Fruit fly (Drosophila melanogaster) Kc167 (cell line): ENCODE results near the gene Jon74E.

ENCODE experiments used
- Sin3A ChIP-seq: fragments of >200 bp; optimal IDR thresholded peaks from 2 replicates; lab custom pipeline; 2018; ENCODE audit warnings: missing external identifiers
- h ChIP-seq: fragments of >200 bp; optimal IDR thresholded peaks from 3 replicates; lab custom pipeline; 2018; ENCODE audit warnings: missing external identifiers
- psq ChIP-seq: fragments of >200 bp; optimal IDR thresholded peaks from 2 replicates; lab custom pipeline; 2017; ENCODE audit warnings: missing external identifiers
- ttk ChIP-seq: sonication (Bioruptor generic); optimal IDR thresholded peaks from 2 replicates; lab custom pipeline; 2017; ENCODE audit warnings: missing external identifiers

dm6 chr3L:17569737-17570546 lies 21.0 kb upstream of the Jon74E start:
- TF ChIP-seq psq (lab: Kevin White, UChicago), result no peak
- no peak for TF ChIP-seq ttk (lab: Kevin White, UChicago)
- TF ChIP-seq h (lab: Kevin White, UChicago), result no peak
- no peak for TF ChIP-seq Sin3A (lab: Kevin White, UChicago)
